Worm (Caenorhabditis elegans) whole organism, mixed stage, embryonic: ENCODE measurements around the gene F45B8.5.

Source experiments
- blmp-1 ChIP-seq: fragments of 150-350 bp; optimal IDR thresholded peaks from 2 replicates; lab custom pipeline; 2014; ENCODE audit warnings: missing biosample characterization, missing genetic modification characterization
- ceh-43 ChIP-seq: fragments of 200-800 bp; sonication (Bioruptor generic); optimal IDR thresholded peaks from 2 replicates; lab custom pipeline; 2018; ENCODE audit warnings: mild to moderate bottlenecking, missing genetic modification characterization, moderate library complexity, missing compliant biosample characterization
- ces-1 ChIP-seq: fragments of 150-350 bp; optimal IDR thresholded peaks from 2 replicates; lab custom pipeline; 2014; ENCODE audit warnings: missing biosample characterization, missing genetic modification reagents, missing genetic modification characterization
- lin-13 ChIP-seq: fragments of 150-350 bp; optimal IDR thresholded peaks from 2 replicates; lab custom pipeline; 2014; ENCODE audit warnings: missing biosample characterization, missing genetic modification characterization
- mab-5 ChIP-seq: fragments of 150-350 bp; optimal IDR thresholded peaks from 2 replicates; lab custom pipeline; 2014; ENCODE audit warnings: missing biosample characterization, missing genetic modification characterization
- nhr-12 ChIP-seq: fragments of 150-350 bp; optimal IDR thresholded peaks from 2 replicates; lab custom pipeline; 2014; ENCODE audit warnings: missing biosample characterization, missing genetic modification characterization
- nhr-237 ChIP-seq: fragments of 150-350 bp; optimal IDR thresholded peaks from 2 replicates; lab custom pipeline; 2014; ENCODE audit warnings: missing biosample characterization, missing genetic modification characterization
- nhr-28 ChIP-seq: fragments of 150-350 bp; optimal IDR thresholded peaks from 2 replicates; lab custom pipeline; 2014; ENCODE audit warnings: missing biosample characterization, missing genetic modification characterization
- nhr-76 ChIP-seq: sonication (generic microtip); optimal IDR thresholded peaks from 2 replicates; lab custom pipeline; 2017; ENCODE audit warnings: missing biosample characterization, missing genetic modification characterization
- pha-4 ChIP-seq: fragments of 150-350 bp; optimal IDR thresholded peaks from 2 replicates; lab custom pipeline; 2018; ENCODE audit warnings: missing biosample characterization, missing genetic modification reagents, missing genetic modification characterization
- snpc-4 ChIP-seq: fragments of 150-350 bp; optimal IDR thresholded peaks from 2 replicates; lab custom pipeline; 2014; ENCODE audit warnings: missing biosample characterization, missing genetic modification characterization
- sptf-1 ChIP-seq: sonication (generic microtip); optimal IDR thresholded peaks from 2 replicates; lab custom pipeline; 2017; ENCODE audit warnings: mild to moderate bottlenecking, missing genetic modification characterization, moderate library complexity, missing compliant biosample characterization

ce11 chrX:15016102-15016501 lies 50.2 kb downstream of the F45B8.5 start:
- no peak for TF ChIP-seq nhr-76 (tag; lab: Kevin White, UChicago)
- no peak for TF ChIP-seq pha-4
- TF ChIP-seq nhr-237 (tag; lab: Kevin White, UChicago): no peak
- TF ChIP-seq sptf-1 (tag; lab: Kevin White, UChicago): peak; percentile 7
- TF ChIP-seq nhr-28 (tag; lab: Kevin White, UChicago): no peak
- no peak for TF ChIP-seq ceh-43 (GFP tag; lab: Kevin White, UChicago)
- TF ChIP-seq mab-5 (tag; lab: Kevin White, UChicago): no peak
- no peak for TF ChIP-seq lin-13 (tag; lab: Kevin White, UChicago)
- TF ChIP-seq ces-1 (GFP tag; lab: Kevin White, UChicago): no peak
- TF ChIP-seq nhr-12 (tag; lab: Kevin White, UChicago): no peak
- no peak for TF ChIP-seq snpc-4 (tag; lab: Kevin White, UChicago)
- no peak for TF ChIP-seq blmp-1 (tag; lab: Kevin White, UChicago)
